Worm (Caenorhabditis elegans): ENCODE results near the gene chl-1.

chl-1 gene

DNA sequence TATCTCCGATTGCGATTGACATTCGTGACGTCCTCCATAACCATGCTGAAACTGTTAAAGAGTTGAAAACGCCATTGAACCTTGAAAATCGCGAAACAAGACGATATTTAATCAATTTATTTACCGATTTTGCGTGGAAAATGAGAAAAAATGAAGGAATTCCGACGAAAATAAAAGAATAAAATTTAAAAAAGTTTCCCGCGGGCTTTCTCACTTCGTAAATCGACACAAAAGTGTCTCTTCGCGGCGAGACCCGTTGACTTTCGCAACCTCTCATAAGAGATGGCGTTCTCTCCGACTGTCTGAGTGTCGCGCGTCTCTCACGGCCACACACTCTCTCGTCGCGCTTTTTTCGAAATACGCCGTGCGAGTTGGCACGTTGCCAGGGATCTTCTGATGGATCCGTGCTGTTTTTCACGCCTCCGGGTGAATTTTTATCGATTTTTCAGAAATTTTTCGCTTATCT, 2.2 kb upstream of the chl-1 start, which contains the start of gene hat-1 (continued):
- TF ChIP-seq dmd-6 (GFP tag; IDR thresholded peaks at IDR 0.05) (peak; percentile 93), php-3 (GFP tag; IDR thresholded peaks at IDR 0.05) (peak; percentile 64), nhr-102 (tag; optimal IDR thresholded peaks at IDR 0.05) (peak; percentile 94), ceh-82 (tag; optimal IDR thresholded peaks at IDR 0.05) (no peak), dmd-8 (GFP tag; IDR thresholded peaks at IDR 0.05) (no peak), arid-1 (GFP tag; conservative IDR thresholded peaks at IDR 0.05) (peak; percentile 94), saeg-2 (GFP tag; IDR thresholded peaks at IDR 0.05) (peak; percentile 93), F37D6.2 (tag; optimal IDR thresholded peaks at IDR 0.05) (peak; percentile 92), hlh-11 (tag; optimal IDR thresholded peaks at IDR 0.05) (peak; percentile 96), zfp-2 (tag; optimal IDR thresholded peaks at IDR 0.05) (peak; percentile 92), T20F7.1 (GFP tag; optimal IDR thresholded peaks at IDR 0.05) (no peak), D1046.2 (GFP tag; IDR thresholded peaks at IDR 0.05) (peak; percentile 91), F49E8.2 (tag; optimal IDR thresholded peaks at IDR 0.05; ENCODE audit: borderline replicate concordance) (peak; percentile 92), aly-2 (tag; optimal IDR thresholded peaks at IDR 0.05) (no peak), rbr-2 (tag; optimal IDR thresholded peaks at IDR 0.05) (peak; percentile 96)

DNA sequence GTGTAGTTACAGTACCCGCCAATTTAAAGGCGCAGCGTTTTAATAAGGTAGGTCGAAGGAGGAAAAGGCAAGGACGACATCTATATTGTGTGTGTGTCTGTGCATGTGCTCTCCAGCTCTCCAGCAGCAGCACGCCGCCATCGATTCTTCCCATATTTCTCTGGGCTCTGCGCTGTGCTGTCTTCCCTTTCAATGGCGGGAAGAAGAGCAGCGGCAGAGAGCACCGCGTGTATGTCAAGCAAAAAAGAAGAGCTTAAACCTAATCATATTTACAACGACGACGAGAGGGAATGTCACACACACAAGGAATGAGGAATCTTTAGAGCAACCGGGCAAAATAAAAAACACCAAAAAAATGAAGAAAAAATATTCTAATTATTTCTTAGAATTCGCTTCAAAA, 6.1 kb downstream of the chl-1 start:
- TF ChIP-seq hlh-11 (tag; optimal IDR thresholded peaks at IDR 0.05): no peak
- peak; percentile 50 for TF ChIP-seq hlh-30 (tag; optimal IDR thresholded peaks at IDR 0.05; ENCODE audit: insufficient read depth)
- peak; percentile 82 for TF ChIP-seq aha-1 (tag)
- TF ChIP-seq hmg-1.1 (GFP tag; IDR thresholded peaks at IDR 0.05): peak; percentile 60; the same call in 1 of the 2 replicates
- no peak for TF ChIP-seq F44E2.7 (GFP tag; IDR thresholded peaks at IDR 0.05)
- peak; percentile 8 for TF ChIP-seq rbr-2 (tag; optimal IDR thresholded peaks at IDR 0.05)
- peak; percentile 35 for TF ChIP-seq mep-1 (tag; optimal IDR thresholded peaks at IDR 0.05)
- peak; percentile 20; the same call in 1 of the 2 replicates for TF ChIP-seq set-16 (GFP tag; IDR thresholded peaks at IDR 0.05)
- TF ChIP-seq unc-62 (GFP tag; optimal IDR thresholded peaks at IDR 0.05 in 1 of 2): peak in 1 of 2 experiments; percentile 47
- TF ChIP-seq unc-62 (tag; optimal IDR thresholded peaks at IDR 0.05): no peak
- TF ChIP-seq nhr-77 (tag; optimal IDR thresholded peaks at IDR 0.05): no peak
- TF ChIP-seq F37D6.2 (tag; optimal IDR thresholded peaks at IDR 0.05): no peak
- 0 out of 2 replicates have a peak, but pooled peaks have one; percentile 39 for TF ChIP-seq vab-7 (GFP tag; IDR thresholded peaks at IDR 0.05)
- TF ChIP-seq lsy-2 (tag; optimal IDR thresholded peaks at IDR 0.05): peak in 1 of 2 experiments; percentile 26
- peak; percentile 38 for TF ChIP-seq fkh-10 (GFP tag; optimal IDR thresholded peaks at IDR 0.05)
- TF ChIP-seq mes-2 (tag; optimal IDR thresholded peaks at IDR 0.05; ENCODE audit: poor library complexity, severe bottlenecking): peak; percentile 21
- peak in 1 of 2 experiments; percentile 68 for TF ChIP-seq mdl-1 (tag; optimal IDR thresholded peaks at IDR 0.05)
- TF ChIP-seq egl-43 (GFP tag; IDR thresholded peaks at IDR 0.05): 0 out of 2 replicates have a peak, but pooled peaks have one; percentile 20

DNA sequence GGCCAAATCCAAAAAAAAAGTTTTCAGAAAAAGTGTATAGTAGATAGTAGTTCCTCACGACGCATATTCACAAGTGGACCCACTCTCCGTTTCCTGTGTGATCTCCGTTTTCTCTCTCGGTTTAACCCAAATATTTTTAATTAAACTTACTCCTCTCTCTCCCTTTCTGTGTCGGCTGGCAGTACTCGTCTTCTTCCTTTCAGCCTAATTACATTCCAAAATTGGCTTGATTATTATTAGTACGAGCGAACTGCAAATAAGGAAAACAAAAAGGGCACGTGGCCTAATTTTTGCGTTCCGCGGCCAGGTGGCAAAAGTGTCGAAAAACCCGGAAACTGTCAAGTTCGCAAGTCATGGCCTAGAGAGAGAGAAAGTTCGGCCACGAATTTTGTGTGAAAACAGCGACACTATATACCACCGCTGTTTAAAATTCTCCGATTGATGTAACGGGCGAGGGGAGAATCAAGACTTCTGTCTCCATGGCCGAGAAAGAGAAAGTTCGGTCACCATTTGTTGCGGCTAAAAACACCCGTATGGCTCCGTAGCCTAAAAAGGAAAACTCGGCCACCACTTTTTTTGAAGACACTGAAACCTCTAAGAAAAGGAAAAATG, 8.0 kb downstream of the chl-1 start:
- no peak for TF ChIP-seq sdz-12 (GFP tag; optimal IDR thresholded peaks at IDR 0.05)
- no peak for TF ChIP-seq mep-1 (tag; optimal IDR thresholded peaks at IDR 0.05)
- 0 out of 2 replicates have a peak, but pooled peaks have one; percentile 30 for TF ChIP-seq ctbp-1 (GFP tag; IDR thresholded peaks at IDR 0.05)
- TF ChIP-seq lim-7 (GFP tag; IDR thresholded peaks at IDR 0.05): no peak
- TF ChIP-seq lin-1 (GFP tag; IDR thresholded peaks at IDR 0.05): no peak
- no peak for TF ChIP-seq rbr-2 (tag; optimal IDR thresholded peaks at IDR 0.05)
- no peak for TF ChIP-seq mxl-2 (GFP tag; conservative IDR thresholded peaks at IDR 0.05)
- TF ChIP-seq aha-1 (tag): peak; percentile 75
- no peak for TF ChIP-seq arid-1 (GFP tag; conservative IDR thresholded peaks at IDR 0.05)
- TF ChIP-seq gei-8 (GFP tag; optimal IDR thresholded peaks at IDR 0.05): no peak
- no peak for TF ChIP-seq D1046.2 (GFP tag; IDR thresholded peaks at IDR 0.05)
- peak in 1 of 2 experiments; percentile 91 for TF ChIP-seq unc-62 (GFP tag; optimal IDR thresholded peaks at IDR 0.05 in 1 of 2)
- no peak for TF ChIP-seq unc-62 (tag; optimal IDR thresholded peaks at IDR 0.05)
- no peak for TF ChIP-seq duxl-1 (tag; optimal IDR thresholded peaks at IDR 0.05; ENCODE audit: poor library complexity)
